Fruit fly (Drosophila melanogaster) whole organism, embryonic: ENCODE results near the gene Liprin-alpha.

Source experiments
- Antp ChIP-seq: fragments of 200-800 bp; sonication (Bioruptor generic); optimal IDR thresholded peaks from 3 replicates; lab custom pipeline; 2016; ENCODE audit warnings: missing biosample characterization, missing genetic modification characterization
- Atf-2 ChIP-seq: fragments of 200-800 bp; sonication (Bioruptor generic); optimal IDR thresholded peaks from 2 replicates; lab custom pipeline; 2016; ENCODE audit warnings: missing biosample characterization, missing genetic modification characterization
- BEAF-32 ChIP-seq: fragments of 200-800 bp; sonication (Bioruptor generic); optimal IDR thresholded peaks from 3 replicates; lab custom pipeline; 2017; ENCODE audit warnings: missing biosample characterization, missing genetic modification characterization, mild to moderate bottlenecking, moderate library complexity, missing genetic modification reagents
- CG10959 ChIP-seq: fragments of 200-800 bp; sonication (Bioruptor generic); IDR thresholded peaks from 2 replicates; pipeline ENCODE4 v1.3.6; 2022; ENCODE audit warnings: missing biosample characterization, missing genetic modification characterization
- CG11695 ChIP-seq: fragments of 200-800 bp; sonication (Bioruptor generic); IDR thresholded peaks from 3 replicates; pipeline ENCODE4 v1.3.6; 2022; ENCODE audit warnings: missing biosample characterization, missing genetic modification characterization
- CG11723 ChIP-seq: fragments of 200-800 bp; sonication (Bioruptor generic); optimal IDR thresholded peaks from 2 replicates; lab custom pipeline; 2017; ENCODE audit warnings: missing biosample characterization, mild to moderate bottlenecking, missing genetic modification characterization
- CG12219 ChIP-seq: fragments of 200-800 bp; sonication (Bioruptor generic); optimal IDR thresholded peaks from 3 replicates; lab custom pipeline; 2018; ENCODE audit warnings: missing biosample characterization, mild to moderate bottlenecking, missing genetic modification characterization
- CG12391 ChIP-seq: fragments of 200-800 bp; sonication (Bioruptor generic); optimal IDR thresholded peaks from 3 replicates; lab custom pipeline; 2018; ENCODE audit warnings: missing biosample characterization, mild to moderate bottlenecking, missing genetic modification characterization, moderate library complexity
- CG13123 ChIP-seq: fragments of 200-800 bp; sonication (Bioruptor generic); optimal IDR thresholded peaks from 2 replicates; lab custom pipeline; 2016; ENCODE audit warnings: missing biosample characterization, missing genetic modification characterization
- CG14965 ChIP-seq: fragments of 200-800 bp; sonication (Bioruptor generic); optimal IDR thresholded peaks from 2 replicates; lab custom pipeline; 2016; ENCODE audit warnings: missing biosample characterization, missing genetic modification characterization, borderline replicate concordance
- CG1529 ChIP-seq: fragments of 200-800 bp; sonication (Bioruptor generic); optimal IDR thresholded peaks from 3 replicates; lab custom pipeline; 2018; ENCODE audit warnings: missing biosample characterization, missing genetic modification characterization
- CG17802 ChIP-seq: fragments of 200-800 bp; sonication (Bioruptor generic); optimal IDR thresholded peaks from 2 replicates; lab custom pipeline; 2018; ENCODE audit warnings: missing biosample characterization, mild to moderate bottlenecking, missing genetic modification characterization, moderate library complexity
- CG18599 ChIP-seq: fragments of 200-800 bp; sonication (Bioruptor generic); optimal IDR thresholded peaks from 3 replicates; lab custom pipeline; 2017; ENCODE audit warnings: missing biosample characterization, missing genetic modification characterization, mild to moderate bottlenecking, moderate library complexity, missing genetic modification reagents
- CG2120 ChIP-seq: fragments of 200-800 bp; sonication (Bioruptor generic); optimal IDR thresholded peaks from 3 replicates; lab custom pipeline; 2016; ENCODE audit warnings: missing biosample characterization, missing genetic modification characterization
- CG2712 ChIP-seq: fragments of 200-800 bp; optimal IDR thresholded peaks from 3 replicates; lab custom pipeline; 2019; ENCODE audit warnings: missing biosample characterization, mild to moderate bottlenecking, missing genetic modification characterization, moderate library complexity
- CG31441 ChIP-seq: fragments of 200-800 bp; sonication (Bioruptor generic); IDR thresholded peaks from 2 replicates; pipeline ENCODE4 v1.3.6; 2022; ENCODE audit warnings: missing biosample characterization, missing genetic modification characterization
- CG32772 ChIP-seq: fragments of 200-800 bp; sonication (Bioruptor generic); IDR thresholded peaks from 2 replicates; pipeline ENCODE4 v1.3.6; 2022; ENCODE audit warnings: missing biosample characterization, missing genetic modification characterization
- CG3838 ChIP-seq: fragments of 200-800 bp; sonication (Bioruptor generic); optimal IDR thresholded peaks from 3 replicates; lab custom pipeline; 2016; ENCODE audit warnings: missing biosample characterization, missing genetic modification characterization
- CG3847 ChIP-seq: fragments of 200-800 bp; sonication (Bioruptor generic); IDR thresholded peaks from 2 replicates; pipeline ENCODE4 v1.3.6; 2022; ENCODE audit warnings: missing biosample characterization, missing genetic modification characterization
- CG4282 ChIP-seq: fragments of 200-800 bp; sonication (Bioruptor generic); optimal IDR thresholded peaks from 2 replicates; lab custom pipeline; 2016; ENCODE audit warnings: missing biosample characterization, missing genetic modification characterization
- CG4707 ChIP-seq: fragments of 200-800 bp; sonication (Bioruptor generic); optimal IDR thresholded peaks from 2 replicates; lab custom pipeline; 2018; ENCODE audit warnings: missing biosample characterization, mild to moderate bottlenecking, missing genetic modification characterization, moderate library complexity
- CG6272 ChIP-seq: fragments of 200-800 bp; sonication (Bioruptor generic); IDR thresholded peaks from 2 replicates; pipeline ENCODE4 v1.3.6; 2022; ENCODE audit warnings: missing biosample characterization, missing genetic modification characterization
- CG6683 ChIP-seq: fragments of 200-800 bp; sonication (Bioruptor generic); optimal IDR thresholded peaks from 2 replicates; lab custom pipeline; 2017; ENCODE audit warnings: missing biosample characterization, mild to moderate bottlenecking, missing genetic modification characterization, missing genetic modification reagents
- CG7963 ChIP-seq: fragments of 200-800 bp; sonication (Bioruptor generic); IDR thresholded peaks from 3 replicates; pipeline ENCODE4 v1.3.6; 2022; ENCODE audit warnings: missing biosample characterization, missing genetic modification characterization; ENCODE audit not compliant: partially characterized antibody
- CG8944 ChIP-seq: fragments of 200-800 bp; sonication (Bioruptor generic); optimal IDR thresholded peaks from 3 replicates; lab custom pipeline; 2016; ENCODE audit warnings: missing biosample characterization, missing genetic modification characterization
- CG9932 ChIP-seq: fragments of 200-800 bp; sonication (Bioruptor generic); IDR thresholded peaks from 2 replicates; pipeline ENCODE4 v1.3.6; 2022; ENCODE audit warnings: missing biosample characterization, missing genetic modification characterization
- D ChIP-seq, 2 experiments: fragments of 200-800 bp in 1 of 2; fragments of >200 bp in 1 of 2; sonication (Bioruptor generic) in 1 of 2; optimal IDR thresholded peaks; 2 replicates in 1 of 2; 3 replicates in 1 of 2; lab custom pipeline; 2017; ENCODE audit warnings: mild to moderate bottlenecking in 1 of 2, missing biosample characterization in 1 of 2, missing genetic modification characterization in 1 of 2, missing genetic modification reagents in 1 of 2
- GATAe ChIP-seq: fragments of 200-800 bp; sonication (Bioruptor generic); conservative IDR thresholded peaks from 2 replicates; pipeline ENCODE4 v1.3.6; 2022; ENCODE audit warnings: missing biosample characterization, missing genetic modification characterization
- Hr3 ChIP-seq: fragments of 200-800 bp; sonication (Bioruptor generic); optimal IDR thresholded peaks from 3 replicates; lab custom pipeline; 2016; ENCODE audit warnings: missing biosample characterization, missing genetic modification characterization
- Mad ChIP-seq: fragments of 200-800 bp; sonication (Bioruptor generic); optimal IDR thresholded peaks from 2 replicates; lab custom pipeline; 2016; ENCODE audit warnings: missing biosample characterization, missing genetic modification characterization
- NC2β ChIP-seq: fragments of 200-800 bp; sonication (Bioruptor generic); optimal IDR thresholded peaks from 2 replicates; lab custom pipeline; 2016; ENCODE audit warnings: missing biosample characterization, missing genetic modification characterization
- YL-1 ChIP-seq: fragments of 200-800 bp; sonication (Bioruptor generic); optimal IDR thresholded peaks from 3 replicates; lab custom pipeline; 2017; ENCODE audit warnings: missing biosample characterization, mild to moderate bottlenecking, missing genetic modification characterization
- amos ChIP-seq: fragments of 200-800 bp; sonication (Bioruptor generic); IDR thresholded peaks from 2 replicates; pipeline ENCODE4 v1.3.6; 2022; ENCODE audit warnings: missing biosample characterization, missing genetic modification characterization; ENCODE audit not compliant: partially characterized antibody
- ap ChIP-seq: fragments of 200-800 bp; sonication (Bioruptor generic); IDR thresholded peaks from 2 replicates; pipeline ENCODE4 v1.3.6; 2022; ENCODE audit warnings: missing biosample characterization, missing genetic modification characterization
- bab2 ChIP-seq: fragments of 200-800 bp; sonication (Bioruptor generic); optimal IDR thresholded peaks from 2 replicates; lab custom pipeline; 2016; ENCODE audit warnings: missing biosample characterization, missing genetic modification characterization
- bigmax ChIP-seq: fragments of 200-800 bp; sonication (Bioruptor generic); optimal IDR thresholded peaks from 2 replicates; lab custom pipeline; 2018; ENCODE audit warnings: missing biosample characterization, mild to moderate bottlenecking, missing genetic modification characterization
- cas ChIP-seq: fragments of 200-800 bp; sonication (Bioruptor generic); IDR thresholded peaks from 2 replicates; pipeline ENCODE4 v1.3.6; 2022; ENCODE audit warnings: missing biosample characterization, missing genetic modification characterization
- cato ChIP-seq: fragments of 200-800 bp; sonication (Bioruptor generic); optimal IDR thresholded peaks from 2 replicates; lab custom pipeline; 2016; ENCODE audit warnings: missing biosample characterization, missing genetic modification characterization, borderline replicate concordance
- disco-r ChIP-seq: fragments of 200-800 bp; sonication (Bioruptor generic); optimal IDR thresholded peaks from 2 replicates; lab custom pipeline; 2016; ENCODE audit warnings: missing biosample characterization, missing genetic modification characterization
- gsb ChIP-seq: fragments of 200-800 bp; sonication (Bioruptor generic); IDR thresholded peaks from 2 replicates; pipeline ENCODE4 v1.3.6; 2022; ENCODE audit warnings: missing biosample characterization, missing genetic modification characterization
- onecut ChIP-seq: fragments of 200-800 bp; sonication (Bioruptor generic); IDR thresholded peaks from 2 replicates; pipeline ENCODE4 v1.3.6; 2022; ENCODE audit warnings: missing biosample characterization, missing genetic modification characterization
- org-1 ChIP-seq: fragments of 200-800 bp; sonication (Bioruptor generic); optimal IDR thresholded peaks from 2 replicates; lab custom pipeline; 2017; ENCODE audit warnings: missing biosample characterization, missing genetic modification characterization
- pnt ChIP-seq: fragments of 200-800 bp; sonication (Bioruptor generic); optimal IDR thresholded peaks from 3 replicates; lab custom pipeline; 2016; ENCODE audit warnings: missing biosample characterization, missing genetic modification characterization
- pzg ChIP-seq: fragments of 200-800 bp; sonication (Bioruptor generic); optimal IDR thresholded peaks from 3 replicates; lab custom pipeline; 2018; ENCODE audit warnings: missing biosample characterization, mild to moderate bottlenecking, missing genetic modification characterization, moderate library complexity
- sima ChIP-seq: fragments of 200-800 bp; sonication (Bioruptor generic); optimal IDR thresholded peaks from 2 replicates; lab custom pipeline; 2016; ENCODE audit warnings: missing biosample characterization, missing genetic modification characterization
- sisA ChIP-seq: fragments of 200-800 bp; sonication (Bioruptor generic); IDR thresholded peaks from 2 replicates; pipeline ENCODE4 v1.3.6; 2022; ENCODE audit warnings: missing biosample characterization, missing genetic modification characterization
- sna ChIP-seq: fragments of 200-800 bp; sonication (Bioruptor generic); IDR thresholded peaks from 2 replicates; pipeline ENCODE4 v1.3.6; 2022; ENCODE audit warnings: missing biosample characterization, missing genetic modification characterization; ENCODE audit not compliant: partially characterized antibody
- stwl ChIP-seq: fragments of 200-800 bp; sonication (Bioruptor generic); optimal IDR thresholded peaks from 3 replicates; lab custom pipeline; 2018; ENCODE audit warnings: missing biosample characterization, mild to moderate bottlenecking, missing genetic modification characterization, moderate library complexity
- tll ChIP-seq, 2 experiments: fragments of 200-800 bp in 1 of 2; fragments of >200 bp in 1 of 2; sonication (Bioruptor generic) in 1 of 2; optimal IDR thresholded peaks; 2 replicates each; lab custom pipeline; 2017 to 2019; ENCODE audit warnings: missing biosample characterization in 2 of 2, missing genetic modification characterization in 2 of 2, mild to moderate bottlenecking in 1 of 2, moderate library complexity in 1 of 2
- tup ChIP-seq: fragments of 200-800 bp; sonication (Bioruptor generic); optimal IDR thresholded peaks from 2 replicates; lab custom pipeline; 2016; ENCODE audit warnings: missing biosample characterization, mild to moderate bottlenecking, missing genetic modification characterization, moderate library complexity
- zen ChIP-seq: fragments of 200-800 bp; sonication (Bioruptor generic); optimal IDR thresholded peaks from 3 replicates; lab custom pipeline; 2018; ENCODE audit warnings: missing biosample characterization, mild to moderate bottlenecking, missing genetic modification characterization, moderate library complexity

The Liprin-alpha gene

dm6 chr2L:6677453-6677852 is 46.2 kb upstream of the Liprin-alpha start, which contains the start of gene Nse1 (continued):
- no peak for TF ChIP-seq CG4707 (GFP tag; lab: Kevin White, UChicago)
- TF ChIP-seq CG13123 (GFP tag; lab: Kevin White, UChicago): no peak
- no peak for TF ChIP-seq disco-r (GFP tag; lab: Kevin White, UChicago)
- no peak for TF ChIP-seq CG14965 (GFP tag; lab: Kevin White, UChicago)
- TF ChIP-seq tll (GFP tag; optimal IDR thresholded peaks at IDR 0.05; lab: Kevin White, UChicago): no peak
- no peak for TF ChIP-seq CG32772 (GFP tag; lab: Robert Waterston, UW)
- no peak for TF ChIP-seq CG8944 (GFP tag; lab: Kevin White, UChicago)
- TF ChIP-seq NC2β (GFP tag; lab: Kevin White, UChicago): no peak
- no peak for TF ChIP-seq CG2712 (tag; lab: Kevin White, UChicago)
- peak; percentile 52 for TF ChIP-seq onecut (GFP tag; lab: Robert Waterston, UW)
- TF ChIP-seq cas (GFP tag; lab: Robert Waterston, UW): no peak
- TF ChIP-seq Atf-2: no peak
- no peak for TF ChIP-seq CG3838 (GFP tag; lab: Kevin White, UChicago)
- TF ChIP-seq CG3847 (GFP tag; lab: Robert Waterston, UW): peak; percentile 92
- no peak for TF ChIP-seq CG17802 (tag; lab: Kevin White, UChicago)
- no peak for TF ChIP-seq CG11695 (GFP tag; lab: Robert Waterston, UW)
- TF ChIP-seq bab2: no peak
- no peak for TF ChIP-seq cato (GFP tag; lab: Kevin White, UChicago)
- TF ChIP-seq CG1529 (GFP tag; lab: Kevin White, UChicago): no peak
- TF ChIP-seq CG6683 (GFP tag; lab: Kevin White, UChicago): no peak
- no peak for TF ChIP-seq CG6272 (GFP tag; lab: Robert Waterston, UW)
- no peak for TF ChIP-seq CG10959 (GFP tag; lab: Robert Waterston, UW)
- no peak for TF ChIP-seq bigmax (GFP tag; lab: Kevin White, UChicago)
- no peak for TF ChIP-seq CG4282 (GFP tag; lab: Kevin White, UChicago)
- no peak for TF ChIP-seq GATAe (GFP tag; lab: Robert Waterston, UW)
- TF ChIP-seq amos (GFP tag; lab: Robert Waterston, UW): peak; percentile 79
- TF ChIP-seq sna (GFP tag; lab: Robert Waterston, UW): peak; percentile 78
- no peak for TF ChIP-seq CG12219
- TF ChIP-seq stwl: peak; percentile 72
- TF ChIP-seq zen: no peak
- TF ChIP-seq sisA (GFP tag; lab: Robert Waterston, UW): no peak
- peak; percentile 64; the same call in 2 of the 3 replicates for TF ChIP-seq CG7963
- peak; percentile 37 for TF ChIP-seq YL-1 (GFP tag; lab: Kevin White, UChicago)
- peak; percentile 82 for TF ChIP-seq pzg
- no peak for TF ChIP-seq gsb
- TF ChIP-seq Hr3 (GFP tag; lab: Kevin White, UChicago): no peak
- TF ChIP-seq org-1 (GFP tag; lab: Kevin White, UChicago): no peak
- TF ChIP-seq CG31441 (GFP tag; lab: Robert Waterston, UW): no peak
- TF ChIP-seq Antp (GFP tag; lab: Kevin White, UChicago): no peak
- TF ChIP-seq CG18599 (GFP tag; lab: Kevin White, UChicago): no peak
- no peak for TF ChIP-seq CG2120 (GFP tag; lab: Kevin White, UChicago)
- no peak for TF ChIP-seq CG12391 (tag; lab: Kevin White, UChicago)
- no peak for TF ChIP-seq sima (GFP tag; lab: Kevin White, UChicago)
- peak; percentile 79 for TF ChIP-seq BEAF-32 (GFP tag; lab: Kevin White, UChicago)
- no peak for TF ChIP-seq pnt (GFP tag; lab: Kevin White, UChicago)
- TF ChIP-seq ap (GFP tag; lab: Robert Waterston, UW): no peak
- TF ChIP-seq CG9932: no peak
- no peak for TF ChIP-seq tup
- peak; percentile 11 for TF ChIP-seq D (optimal IDR thresholded peaks at IDR 0.05; lab: Kevin White, UChicago)
- no peak for TF ChIP-seq D (GFP tag; optimal IDR thresholded peaks at IDR 0.05; lab: Kevin White, UChicago)
- no peak for TF ChIP-seq CG11723 (GFP tag; lab: Kevin White, UChicago)
- TF ChIP-seq Mad (GFP tag; lab: Kevin White, UChicago): no peak
